Fruit fly (Drosophila melanogaster): ENCODE data around the gene CG31407.
A peak's percentile ranks its signal among the peaks of the same experiment; 100 is the strongest.

The CG31407 gene

dm6 chr3R:10054278-10054975 lies 29.5 kb upstream of the CG31407 start (continued):
- TF ChIP-seq sim (GFP tag; IDR thresholded peaks at IDR 0.05): no peak
- no peak for TF ChIP-seq dpn (GFP tag; optimal IDR thresholded peaks at IDR 0.05)
- TF ChIP-seq CG11504 (tag; optimal IDR thresholded peaks at IDR 0.05): no peak
- TF ChIP-seq E2f2 (GFP tag; IDR thresholded peaks at IDR 0.05): 0 out of 2 replicates have a peak, but pooled peaks have one; percentile 6
- TF ChIP-seq CG2116 (GFP tag; optimal IDR thresholded peaks at IDR 0.05): no peak
- TF ChIP-seq CG18619 (GFP tag; optimal IDR thresholded peaks at IDR 0.05): peak; percentile 2
- TF ChIP-seq pfk (GFP tag; optimal IDR thresholded peaks at IDR 0.05): peak; percentile 22
- TF ChIP-seq sd (tag; optimal IDR thresholded peaks at IDR 0.05): peak; percentile 97
- TF ChIP-seq CG8281 (tag; optimal IDR thresholded peaks at IDR 0.05): no peak
- TF ChIP-seq CG7963 (GFP tag; IDR thresholded peaks at IDR 0.05; ENCODE audit: partially characterized antibody): no peak
- no peak for TF ChIP-seq CG12236 (GFP tag; optimal IDR thresholded peaks at IDR 0.05)
- peak; percentile 17 for TF ChIP-seq CG6854 (GFP tag; optimal IDR thresholded peaks at IDR 0.05)
- TF ChIP-seq bab2 (GFP tag; optimal IDR thresholded peaks at IDR 0.05): no peak
- peak; percentile 48 for TF ChIP-seq CG7556 (GFP tag; optimal IDR thresholded peaks at IDR 0.05)
- peak; percentile 19 for TF ChIP-seq CG9727 (GFP tag; optimal IDR thresholded peaks at IDR 0.05)
- peak; percentile 14 for TF ChIP-seq nmo (GFP tag; optimal IDR thresholded peaks at IDR 0.05)
- no peak for TF ChIP-seq D (optimal IDR thresholded peaks at IDR 0.05)
- TF ChIP-seq D (GFP tag; optimal IDR thresholded peaks at IDR 0.05): no peak
- TF ChIP-seq CG10462 (GFP tag; optimal IDR thresholded peaks at IDR 0.05): no peak
- no peak for TF ChIP-seq stwl (tag; optimal IDR thresholded peaks at IDR 0.05)
- TF ChIP-seq dmrt99B (tag; optimal IDR thresholded peaks at IDR 0.05): peak; percentile 19
- TF ChIP-seq grau (tag; optimal IDR thresholded peaks at IDR 0.05): peak; percentile 42
- TF ChIP-seq CG6791 (GFP tag; IDR thresholded peaks at IDR 0.05; ENCODE audit: partially characterized antibody): no peak
- TF ChIP-seq cwo (GFP tag; optimal IDR thresholded peaks at IDR 0.05): peak; percentile 16
- TF ChIP-seq ttk (GFP tag; IDR thresholded peaks at IDR 0.05): no peak
- no peak for TF ChIP-seq Kr (GFP tag; optimal IDR thresholded peaks at IDR 0.05)
- no peak for TF ChIP-seq CG14667 (GFP tag; IDR thresholded peaks at IDR 0.05)
- peak in 1 of 2 experiments; percentile 7 for TF ChIP-seq Hr51 (GFP tag; optimal IDR thresholded peaks at IDR 0.05)
- TF ChIP-seq zf30C (GFP tag; optimal IDR thresholded peaks at IDR 0.05): peak; percentile 26
- no peak for TF ChIP-seq Dref (GFP tag; IDR thresholded peaks at IDR 0.05)
- peak; percentile 11 for TF ChIP-seq Xbp1 (GFP tag; optimal IDR thresholded peaks at IDR 0.05)
- peak; percentile 38 for TF ChIP-seq CG7839 (tag; optimal IDR thresholded peaks at IDR 0.05)
- TF ChIP-seq CG8924 (tag; optimal IDR thresholded peaks at IDR 0.05): peak; percentile 35
- peak; percentile 48 for TF ChIP-seq CrebB (tag; optimal IDR thresholded peaks at IDR 0.05)
- TF ChIP-seq CG7987 (GFP tag; optimal IDR thresholded peaks at IDR 0.05): no peak
- peak; percentile 23 for TF ChIP-seq CG12391 (tag; optimal IDR thresholded peaks at IDR 0.05)
- peak; percentile 48 for TF ChIP-seq CG12769 (tag; optimal IDR thresholded peaks at IDR 0.05)
- no peak for TF ChIP-seq CG17802 (tag; optimal IDR thresholded peaks at IDR 0.05)
- peak; percentile 50; the same call in 1 of the 2 replicates for TF ChIP-seq GATAe (GFP tag; conservative IDR thresholded peaks at IDR 0.05)
- no peak for TF ChIP-seq CG14860 (GFP tag; IDR thresholded peaks at IDR 0.05; ENCODE audit: partially characterized antibody)
- TF ChIP-seq grn (GFP tag; optimal IDR thresholded peaks at IDR 0.05): peak; percentile 77
- no peak for TF ChIP-seq sisA (GFP tag; IDR thresholded peaks at IDR 0.05)
- TF ChIP-seq CG13894 (tag; optimal IDR thresholded peaks at IDR 0.05): peak; percentile 34
- TF ChIP-seq CG11093 (GFP tag; IDR thresholded peaks at IDR 0.05): no peak
- TF ChIP-seq CG18599 (GFP tag; optimal IDR thresholded peaks at IDR 0.05): peak; percentile 41
- TF ChIP-seq CG9876 (GFP tag; optimal IDR thresholded peaks at IDR 0.05): no peak
- peak; percentile 5 for TF ChIP-seq bcd (GFP tag; optimal IDR thresholded peaks at IDR 0.05)
- no peak for TF ChIP-seq CG2202 (tag; optimal IDR thresholded peaks at IDR 0.05)

All from whole organism, embryonic.